Fruit fly (Drosophila melanogaster) whole organism, adult: ENCODE measurements around the gene Nlg2.

Experiments used
- CG11617 ChIP-seq: fragments of 200-800 bp; sonication (Bioruptor generic); optimal IDR thresholded peaks from 2 replicates; lab custom pipeline; 2017; ENCODE audit warnings: mild to moderate bottlenecking, missing biosample characterization, missing genetic modification reagents, missing genetic modification characterization
- CG14711 ChIP-seq: fragments of 200-800 bp; sonication (Bioruptor generic); optimal IDR thresholded peaks from 2 replicates; lab custom pipeline; 2018; ENCODE audit warnings: missing biosample characterization, mild to moderate bottlenecking, missing genetic modification characterization, moderate library complexity
- CG1620 ChIP-seq: fragments of 200-800 bp; sonication (Bioruptor generic); optimal IDR thresholded peaks from 2 replicates; lab custom pipeline; 2016; ENCODE audit warnings: missing biosample characterization, missing genetic modification characterization
- CG7101 ChIP-seq: fragments of 200-800 bp; sonication (Bioruptor generic); optimal IDR thresholded peaks from 2 replicates; lab custom pipeline; 2018; ENCODE audit warnings: missing biosample characterization, mild to moderate bottlenecking, missing genetic modification characterization, moderate library complexity
- Crg-1 ChIP-seq: fragments of 200-800 bp; sonication (Bioruptor generic); optimal IDR thresholded peaks from 2 replicates; lab custom pipeline; 2016; ENCODE audit warnings: missing biosample characterization, missing genetic modification characterization
- Mnt ChIP-seq: fragments of 200-800 bp; sonication (Bioruptor generic); optimal IDR thresholded peaks from 2 replicates; lab custom pipeline; 2016; ENCODE audit warnings: missing biosample characterization, mild to moderate bottlenecking, missing genetic modification characterization
- bab1 ChIP-seq: fragments of 200-800 bp; sonication (Bioruptor generic); optimal IDR thresholded peaks from 3 replicates; lab custom pipeline; 2019; ENCODE audit warnings: missing biosample characterization, mild to moderate bottlenecking, missing genetic modification characterization, moderate library complexity
- cic ChIP-seq: fragments of 200-800 bp; sonication (Bioruptor generic); optimal IDR thresholded peaks from 2 replicates; lab custom pipeline; 2017; ENCODE audit warnings: missing biosample characterization, mild to moderate bottlenecking, missing genetic modification characterization, moderate library complexity
- kay ChIP-seq: fragments of 200-800 bp; sonication (Bioruptor generic); peaks from one replicate; lab custom pipeline; 2016; ENCODE audit warnings: missing biosample characterization, missing genetic modification characterization, borderline replicate concordance
- tj ChIP-seq: fragments of 200-800 bp; sonication (Bioruptor generic); optimal IDR thresholded peaks from 3 replicates; lab custom pipeline; 2017; ENCODE audit warnings: missing biosample characterization, mild to moderate bottlenecking, missing genetic modification characterization, moderate library complexity
- toe ChIP-seq: fragments of 200-800 bp; sonication (Bioruptor generic); optimal IDR thresholded peaks from 2 replicates; lab custom pipeline; 2016; ENCODE audit warnings: missing biosample characterization, missing genetic modification characterization

dm6 chr2L:6827558-6828122 is 47.1 kb upstream of the Nlg2 start:
- no peak for TF ChIP-seq kay (GFP tag; lab: Kevin White, UChicago)
- no peak for TF ChIP-seq CG11617 (GFP tag; lab: Kevin White, UChicago)
- TF ChIP-seq tj (GFP tag; lab: Kevin White, UChicago) = no peak
- TF ChIP-seq CG14711 (tag; lab: Kevin White, UChicago) = no peak
- no peak for TF ChIP-seq Mnt
- no peak for TF ChIP-seq Crg-1 (GFP tag; lab: Kevin White, UChicago)
- TF ChIP-seq cic (GFP tag; lab: Kevin White, UChicago) = no peak
- no peak for TF ChIP-seq bab1
- no peak for TF ChIP-seq toe (GFP tag; lab: Kevin White, UChicago)
- TF ChIP-seq CG1620 = no peak
- no peak for TF ChIP-seq CG7101 (tag; lab: Kevin White, UChicago)
